Worm (Caenorhabditis elegans): Measurements from ENCODE around the gene ugt-40.

Gene ugt-40

ce11 chrV:7111276-7111675, 30.5 kb downstream of the ugt-40 start:
- TF ChIP-seq hnd-1 (tag; optimal IDR thresholded peaks at IDR 0.05): no peak
- TF ChIP-seq ama-1 (optimal IDR thresholded peaks at IDR 0.05): no peak
- no peak for TF ChIP-seq tra-4 (tag; optimal IDR thresholded peaks at IDR 0.05)
- TF ChIP-seq ceh-36 (tag; optimal IDR thresholded peaks at IDR 0.05): no peak

DNA sequence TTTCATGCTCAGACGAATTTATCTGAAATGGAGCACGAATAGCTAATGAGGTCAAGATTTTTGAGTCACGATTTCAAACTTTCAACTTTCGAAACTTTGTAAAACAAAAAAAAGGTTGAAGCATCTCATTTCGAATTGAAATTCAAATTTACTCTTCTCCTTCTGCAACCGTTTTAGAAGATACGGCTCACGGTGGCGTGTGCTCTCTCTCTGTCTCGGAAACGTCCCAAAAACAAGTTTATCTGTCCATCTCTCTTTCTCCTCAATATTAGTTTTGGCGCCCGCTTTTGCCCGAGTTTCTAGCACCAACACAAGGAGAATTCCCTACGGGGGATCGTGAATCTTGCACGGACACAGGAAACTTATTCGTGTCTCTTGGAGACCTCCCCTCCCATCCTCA, 31.4 kb downstream of the ugt-40 start:
- no peak for TF ChIP-seq ceh-13 (GFP tag; optimal IDR thresholded peaks at IDR 0.05)

DNA sequence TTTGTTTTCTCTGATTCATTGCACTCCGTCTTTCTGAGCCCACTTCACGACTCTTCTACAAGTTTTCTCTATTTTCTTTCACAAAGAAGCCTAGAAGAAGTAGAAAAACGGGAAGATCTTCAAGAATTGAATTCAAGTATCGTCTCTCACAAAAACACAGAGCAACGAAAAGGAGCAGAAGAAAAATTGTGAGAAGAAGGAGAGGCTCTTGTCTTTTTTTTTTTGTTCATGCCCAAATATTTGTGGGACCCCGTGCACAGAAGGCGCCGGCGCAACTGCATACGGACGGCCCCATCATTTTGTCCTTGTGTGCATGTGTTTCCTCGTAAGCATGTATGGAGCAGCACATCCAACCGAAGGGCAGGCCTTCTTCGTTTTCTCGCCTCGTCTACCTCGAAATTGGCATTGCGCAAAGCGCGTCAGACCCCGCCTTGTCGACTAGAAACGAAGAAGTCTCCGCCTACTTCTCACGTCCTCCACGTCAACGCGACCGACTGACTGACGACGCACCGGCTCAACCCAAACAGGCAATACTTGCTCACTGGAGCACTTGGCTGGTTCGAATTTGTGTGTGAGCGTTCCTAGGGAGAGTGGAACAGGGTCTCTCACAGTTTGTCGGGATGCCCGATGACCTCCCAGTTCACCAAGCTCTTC, 35.1 kb downstream of the ugt-40 start:
- no peak for TF ChIP-seq F13C5.2 (tag; optimal IDR thresholded peaks at IDR 0.05)
- TF ChIP-seq hmg-4 (GFP tag; optimal IDR thresholded peaks at IDR 0.05): no peak
- TF ChIP-seq tra-4 (tag; optimal IDR thresholded peaks at IDR 0.05): no peak
- TF ChIP-seq sea-1 (GFP tag; conservative IDR thresholded peaks at IDR 0.05): no peak
- TF ChIP-seq ceh-13 (GFP tag; optimal IDR thresholded peaks at IDR 0.05): no peak
- no peak for TF ChIP-seq ceh-36 (tag; optimal IDR thresholded peaks at IDR 0.05)
- no peak for TF ChIP-seq aly-1 (tag; optimal IDR thresholded peaks at IDR 0.05)
- no peak for TF ChIP-seq ama-1 (optimal IDR thresholded peaks at IDR 0.05)
- no peak for TF ChIP-seq hmbx-1 (tag; optimal IDR thresholded peaks at IDR 0.05)
- no peak for TF ChIP-seq flt-1 (GFP tag; IDR thresholded peaks at IDR 0.05)
- TF ChIP-seq tbx-11 (GFP tag; IDR thresholded peaks at IDR 0.05): no peak
- TF ChIP-seq tbx-37 (GFP tag; conservative IDR thresholded peaks at IDR 0.05): no peak
- TF ChIP-seq pes-1 (GFP tag; IDR thresholded peaks at IDR 0.05): no peak
- no peak for TF ChIP-seq scrt-1 (GFP tag; IDR thresholded peaks at IDR 0.05)
- no peak for TF ChIP-seq B0310.2 (tag; optimal IDR thresholded peaks at IDR 0.05)
- TF ChIP-seq hnd-1 (tag; optimal IDR thresholded peaks at IDR 0.05): no peak
- no peak for TF ChIP-seq ets-7 (tag; optimal IDR thresholded peaks at IDR 0.05)

ce11 chrV:7103247-7103646, 38.5 kb downstream of the ugt-40 start, which contains the start of gene odr-2:
Gene odr-2, plus strand, starts transcription at chrV:7103547.
- no peak for TF ChIP-seq pes-1 (GFP tag; IDR thresholded peaks at IDR 0.05)

ce11 chrV:7096811-7097210, 45.0 kb downstream of the ugt-40 start:
- no peak for TF ChIP-seq hmg-4 (GFP tag; optimal IDR thresholded peaks at IDR 0.05)
- TF ChIP-seq sea-1 (GFP tag; conservative IDR thresholded peaks at IDR 0.05): no peak
- no peak for TF ChIP-seq ceh-36 (tag; optimal IDR thresholded peaks at IDR 0.05)
- TF ChIP-seq ama-1 (optimal IDR thresholded peaks at IDR 0.05): no peak
- TF ChIP-seq flt-1 (GFP tag; IDR thresholded peaks at IDR 0.05): no peak
- TF ChIP-seq tbx-37 (GFP tag; conservative IDR thresholded peaks at IDR 0.05): no peak
- no peak for TF ChIP-seq ets-7 (tag; optimal IDR thresholded peaks at IDR 0.05)

- TF ChIP-seq hmbx-1 (tag; optimal IDR thresholded peaks at IDR 0.05) (no peak), flt-1 (GFP tag; IDR thresholded peaks at IDR 0.05) (no peak), scrt-1 (GFP tag; IDR thresholded peaks at IDR 0.05) (no peak), tbx-11 (GFP tag; IDR thresholded peaks at IDR 0.05) (no peak), ceh-13 (GFP tag; optimal IDR thresholded peaks at IDR 0.05) (no peak), F13C5.2 (tag; optimal IDR thresholded peaks at IDR 0.05) (no peak), ama-1 (optimal IDR thresholded peaks at IDR 0.05) (no peak), ets-7 (tag; optimal IDR thresholded peaks at IDR 0.05) (no peak), pes-1 (GFP tag; IDR thresholded peaks at IDR 0.05) (no peak), tbx-37 (GFP tag; conservative IDR thresholded peaks at IDR 0.05) (no peak), hnd-1 (tag; optimal IDR thresholded peaks at IDR 0.05) (no peak)
Observed at ce11 chrV:7096129-7096730, 45.5 kb downstream of the ugt-40 start.

DNA sequence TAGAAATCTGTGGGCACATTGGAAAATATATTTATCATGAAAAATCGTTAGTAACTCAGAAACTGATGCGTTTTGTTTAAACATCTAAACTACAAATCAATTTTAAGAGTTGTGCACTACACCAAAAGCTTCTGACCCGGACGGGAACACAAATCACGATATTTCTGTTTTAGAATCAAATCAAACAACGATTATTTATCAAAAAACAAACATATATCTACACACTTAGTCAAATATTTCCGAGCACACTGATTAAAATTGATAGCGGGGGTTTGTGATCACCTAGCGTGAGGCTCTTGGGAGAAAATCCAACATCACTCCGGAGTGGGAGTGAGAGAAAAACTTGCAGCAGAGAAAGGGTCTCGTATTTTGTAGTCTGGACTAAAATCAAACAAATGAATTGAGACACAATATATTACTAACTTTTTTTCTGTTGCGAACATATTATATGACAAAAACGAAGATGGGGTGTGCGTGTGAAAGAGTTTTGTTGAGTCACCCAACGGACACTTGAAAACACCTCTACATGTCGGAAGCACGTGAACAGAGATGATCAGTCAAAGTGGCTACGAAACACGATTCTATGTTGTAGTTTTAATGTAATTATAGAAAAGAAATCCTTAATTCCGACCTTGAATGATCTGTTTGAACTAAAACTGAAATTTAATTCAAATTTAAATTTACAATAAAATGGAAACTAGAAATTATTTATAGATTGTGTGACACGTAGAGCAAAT, 46.3 kb downstream of the ugt-40 start:
- TF ChIP-seq flt-1 (GFP tag; IDR thresholded peaks at IDR 0.05): no peak
- no peak for TF ChIP-seq ceh-13 (GFP tag; optimal IDR thresholded peaks at IDR 0.05)
- TF ChIP-seq sea-1 (GFP tag; conservative IDR thresholded peaks at IDR 0.05): no peak
- TF ChIP-seq ceh-36 (tag; optimal IDR thresholded peaks at IDR 0.05): no peak
- TF ChIP-seq scrt-1 (GFP tag; IDR thresholded peaks at IDR 0.05): no peak

DNA sequence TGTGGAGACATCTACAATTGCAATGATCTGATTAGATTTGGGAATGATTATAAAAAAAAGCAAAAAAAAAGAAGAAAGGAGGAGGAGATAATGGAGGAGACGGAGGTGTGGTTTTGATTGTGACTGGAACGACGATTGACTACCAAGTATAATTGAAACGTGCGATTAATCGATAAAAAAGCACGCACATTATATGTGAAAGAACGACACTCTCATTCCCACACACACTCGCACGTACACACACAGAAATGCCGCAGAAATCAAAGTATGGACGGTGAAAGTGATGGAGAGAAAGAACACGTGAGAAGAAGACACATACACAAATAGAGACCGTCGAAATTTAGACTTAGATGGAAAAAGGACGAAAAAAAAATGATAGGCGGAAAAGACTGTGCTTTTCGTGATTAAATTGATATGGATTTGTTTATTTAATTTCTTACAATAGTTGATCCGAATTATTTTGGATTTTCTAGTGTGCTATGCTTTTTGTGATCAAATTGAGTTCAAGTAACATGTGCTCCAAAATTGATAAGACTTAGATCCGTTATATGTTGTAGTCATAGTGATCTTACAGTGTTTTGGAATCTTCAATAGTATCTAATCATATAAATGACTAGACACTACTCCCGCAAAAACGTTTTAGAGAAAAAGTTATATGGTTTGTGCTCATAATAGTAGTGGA, 47.9 kb downstream of the ugt-40 start, which contains the start of gene nhr-135:
TSS of gene nhr-135 (minus strand) at position 51 of the 682 bp plus-strand sequence.
- TF ChIP-seq flt-1 (GFP tag; IDR thresholded peaks at IDR 0.05): no peak

Data from whole organism, early embryonic.